Fruit fly (Drosophila melanogaster) whole organism, embryonic: ENCODE measurements around the gene CG43136.

ENCODE experiments used
- ATbp ChIP-seq: fragments of 200-800 bp; sonication (Bioruptor generic); optimal IDR thresholded peaks from 2 replicates; lab custom pipeline; 2017; ENCODE audit warnings: missing biosample characterization, mild to moderate bottlenecking, missing genetic modification characterization, missing genetic modification reagents
- Atf-2 ChIP-seq: fragments of 200-800 bp; sonication (Bioruptor generic); optimal IDR thresholded peaks from 2 replicates; lab custom pipeline; 2016; ENCODE audit warnings: missing biosample characterization, missing genetic modification characterization
- Atf6 ChIP-seq: fragments of 200-800 bp; sonication (Bioruptor generic); IDR thresholded peaks from 2 replicates; pipeline ENCODE4 v1.3.6; 2022; ENCODE audit warnings: missing biosample characterization, missing genetic modification characterization
- Bteb2 ChIP-seq: fragments of 200-800 bp; sonication (Bioruptor generic); optimal IDR thresholded peaks from 2 replicates; lab custom pipeline; 2016; ENCODE audit warnings: missing biosample characterization, missing genetic modification characterization
- C15 ChIP-seq: fragments of 200-800 bp; sonication (Bioruptor generic); IDR thresholded peaks from 3 replicates; pipeline ENCODE4 v1.3.6; 2022; ENCODE audit warnings: missing biosample characterization, missing genetic modification characterization
- CG10209 ChIP-seq: fragments of 200-800 bp; sonication (Bioruptor generic); optimal IDR thresholded peaks from 3 replicates; lab custom pipeline; 2017; ENCODE audit warnings: missing biosample characterization, mild to moderate bottlenecking, missing genetic modification characterization, missing genetic modification reagents
- CG11093 ChIP-seq: fragments of 200-800 bp; sonication (Bioruptor generic); IDR thresholded peaks from 3 replicates; pipeline ENCODE4 v1.3.6; 2022; ENCODE audit warnings: missing biosample characterization, missing genetic modification characterization
- CG11247 ChIP-seq: fragments of 200-800 bp; sonication (Bioruptor generic); IDR thresholded peaks from 2 replicates; pipeline ENCODE4 v1.3.6; 2022; ENCODE audit warnings: missing biosample characterization, missing genetic modification characterization
- CG11696 ChIP-seq: fragments of 200-800 bp; sonication (Bioruptor generic); IDR thresholded peaks from 2 replicates; pipeline ENCODE4 v1.3.6; 2022; ENCODE audit warnings: missing biosample characterization, missing genetic modification characterization
- CG14667 ChIP-seq: fragments of 200-800 bp; sonication (Bioruptor generic); IDR thresholded peaks from 2 replicates; pipeline ENCODE4 v1.3.6; 2022; ENCODE audit warnings: missing biosample characterization, missing genetic modification characterization
- CG2129 ChIP-seq: fragments of 200-800 bp; sonication (Bioruptor generic); IDR thresholded peaks from 2 replicates; pipeline ENCODE4 v1.3.6; 2022; ENCODE audit warnings: missing biosample characterization, missing genetic modification characterization; ENCODE audit not compliant: partially characterized antibody
- CG2875 ChIP-seq: fragments of 200-800 bp; sonication (Bioruptor generic); optimal IDR thresholded peaks from 2 replicates; lab custom pipeline; 2017; ENCODE audit warnings: missing biosample characterization, mild to moderate bottlenecking, missing genetic modification characterization, missing genetic modification reagents
- CG4424 ChIP-seq: fragments of 200-800 bp; sonication (Bioruptor generic); optimal IDR thresholded peaks from 3 replicates; lab custom pipeline; 2016; ENCODE audit warnings: missing biosample characterization, missing genetic modification characterization
- CG5245 ChIP-seq: fragments of 200-800 bp; sonication (Bioruptor generic); optimal IDR thresholded peaks from 3 replicates; lab custom pipeline; 2016; ENCODE audit warnings: missing biosample characterization, missing genetic modification characterization
- CG6791 ChIP-seq: fragments of 200-800 bp; sonication (Bioruptor generic); IDR thresholded peaks from 3 replicates; pipeline ENCODE4 v1.3.6; 2022; ENCODE audit warnings: missing biosample characterization, missing genetic modification characterization; ENCODE audit not compliant: partially characterized antibody
- CG6813 ChIP-seq: fragments of 200-800 bp; sonication (Bioruptor generic); optimal IDR thresholded peaks from 2 replicates; lab custom pipeline; 2017; ENCODE audit warnings: missing biosample characterization, missing genetic modification characterization, mild to moderate bottlenecking, moderate library complexity, missing genetic modification reagents
- CG8944 ChIP-seq: fragments of 200-800 bp; sonication (Bioruptor generic); optimal IDR thresholded peaks from 3 replicates; lab custom pipeline; 2016; ENCODE audit warnings: missing biosample characterization, missing genetic modification characterization
- Camta ChIP-seq: fragments of 200-800 bp; sonication (Bioruptor generic); optimal IDR thresholded peaks from 2 replicates; lab custom pipeline; 2016; ENCODE audit warnings: missing biosample characterization, missing genetic modification characterization
- CrebB ChIP-seq: fragments of 200-800 bp; sonication (Bioruptor generic); optimal IDR thresholded peaks from 3 replicates; lab custom pipeline; 2018; ENCODE audit warnings: missing biosample characterization, mild to moderate bottlenecking, missing genetic modification characterization
- D ChIP-seq, 2 experiments: fragments of 200-800 bp in 1 of 2; fragments of >200 bp in 1 of 2; sonication (Bioruptor generic) in 1 of 2; optimal IDR thresholded peaks; 2 replicates in 1 of 2; 3 replicates in 1 of 2; lab custom pipeline; 2017; ENCODE audit warnings: mild to moderate bottlenecking in 1 of 2, missing biosample characterization in 1 of 2, missing genetic modification characterization in 1 of 2, missing genetic modification reagents in 1 of 2
- Dad ChIP-seq: fragments of 200-800 bp; sonication (Bioruptor generic); optimal IDR thresholded peaks from 3 replicates; lab custom pipeline; 2016; ENCODE audit warnings: missing biosample characterization, missing genetic modification characterization
- Dek ChIP-seq: fragments of 200-800 bp; sonication (Bioruptor generic); optimal IDR thresholded peaks from 3 replicates; lab custom pipeline; 2019; ENCODE audit warnings: missing biosample characterization, mild to moderate bottlenecking, missing genetic modification characterization, moderate library complexity
- Dp ChIP-seq: fragments of 200-800 bp; sonication (Bioruptor generic); optimal IDR thresholded peaks from 2 replicates; lab custom pipeline; 2018; ENCODE audit warnings: missing biosample characterization, mild to moderate bottlenecking, missing genetic modification characterization, moderate library complexity
- Gug ChIP-seq: fragments of 200-800 bp; sonication (Bioruptor generic); IDR thresholded peaks from 4 replicates; pipeline ENCODE4 v1.3.6; 2022; ENCODE audit warnings: missing biosample characterization, missing genetic modification characterization
- H15 ChIP-seq: fragments of 200-800 bp; sonication (Bioruptor generic); IDR thresholded peaks from 3 replicates; pipeline ENCODE4 v1.3.6; 2022; ENCODE audit warnings: missing biosample characterization, missing genetic modification characterization
- Hr51 ChIP-seq, 2 experiments: fragments of 200-800 bp; sonication (Bioruptor generic); optimal IDR thresholded peaks; 2 replicates in 1 of 2; 3 replicates in 1 of 2; lab custom pipeline; 2016 to 2018; ENCODE audit warnings: missing biosample characterization in 2 of 2, missing genetic modification characterization in 2 of 2, mild to moderate bottlenecking in 1 of 2, moderate library complexity in 1 of 2
- Nf-YC ChIP-seq: fragments of 200-800 bp; optimal IDR thresholded peaks from 3 replicates; lab custom pipeline; 2019; ENCODE audit warnings: missing biosample characterization, mild to moderate bottlenecking, missing genetic modification characterization, moderate library complexity
- Scr ChIP-seq: fragments of 200-800 bp; sonication (Bioruptor generic); IDR thresholded peaks from 2 replicates; pipeline ENCODE4 v1.3.6; 2022; ENCODE audit warnings: missing biosample characterization, missing genetic modification characterization; ENCODE audit not compliant: partially characterized antibody
- Stat92E ChIP-seq, 3 experiments: fragments of >200 bp in 2 of 3; fragments of 200-800 bp in 1 of 3; sonication (Bioruptor generic) in 1 of 3; optimal IDR thresholded peaks; 2 replicates each; lab custom pipeline; 2017 to 2019; ENCODE audit warnings: missing biosample characterization in 3 of 3, missing genetic modification characterization in 3 of 3, mild to moderate bottlenecking in 1 of 3, moderate library complexity in 1 of 3
- bab2 ChIP-seq: fragments of 200-800 bp; sonication (Bioruptor generic); optimal IDR thresholded peaks from 2 replicates; lab custom pipeline; 2016; ENCODE audit warnings: missing biosample characterization, missing genetic modification characterization
- bsh ChIP-seq, 2 experiments: fragments of 200-800 bp; sonication (Bioruptor generic); optimal IDR thresholded peaks; 2 replicates each; lab custom pipeline; 2017 to 2018; ENCODE audit warnings: mild to moderate bottlenecking in 2 of 2, missing biosample characterization in 2 of 2, missing genetic modification characterization in 2 of 2, moderate library complexity in 1 of 2
- dmrt99B ChIP-seq: fragments of 200-800 bp; sonication (Bioruptor generic); optimal IDR thresholded peaks from 2 replicates; lab custom pipeline; 2018; ENCODE audit warnings: missing biosample characterization, mild to moderate bottlenecking, missing genetic modification characterization, moderate library complexity
- fu2 ChIP-seq: fragments of 200-800 bp; sonication (Bioruptor generic); optimal IDR thresholded peaks from 2 replicates; lab custom pipeline; 2016; ENCODE audit warnings: missing biosample characterization, missing genetic modification characterization
- grau ChIP-seq: fragments of 200-800 bp; optimal IDR thresholded peaks from 3 replicates; lab custom pipeline; 2019; ENCODE audit warnings: missing biosample characterization, mild to moderate bottlenecking, missing genetic modification characterization, moderate library complexity
- klu ChIP-seq: fragments of 200-800 bp; sonication (Bioruptor generic); IDR thresholded peaks from 2 replicates; pipeline ENCODE4 v1.3.6; 2022; ENCODE audit warnings: missing biosample characterization, missing genetic modification characterization
- luna ChIP-seq: fragments of 200-800 bp; sonication (Bioruptor generic); optimal IDR thresholded peaks from 2 replicates; lab custom pipeline; 2016; ENCODE audit warnings: missing biosample characterization, missing genetic modification characterization
- maf-S ChIP-seq: fragments of 200-800 bp; sonication (Bioruptor generic); optimal IDR thresholded peaks from 2 replicates; lab custom pipeline; 2016; ENCODE audit warnings: missing biosample characterization, missing genetic modification characterization
- psq ChIP-seq: fragments of 200-800 bp; sonication (Bioruptor generic); optimal IDR thresholded peaks from 2 replicates; lab custom pipeline; 2017; ENCODE audit warnings: missing biosample characterization, missing genetic modification characterization
- ro ChIP-seq: fragments of 200-800 bp; sonication (Bioruptor generic); IDR thresholded peaks from 2 replicates; pipeline ENCODE4 v1.3.6; 2022; ENCODE audit warnings: missing biosample characterization, missing genetic modification characterization
- sima ChIP-seq: fragments of 200-800 bp; sonication (Bioruptor generic); optimal IDR thresholded peaks from 2 replicates; lab custom pipeline; 2016; ENCODE audit warnings: missing biosample characterization, missing genetic modification characterization
- sisA ChIP-seq: fragments of 200-800 bp; sonication (Bioruptor generic); IDR thresholded peaks from 2 replicates; pipeline ENCODE4 v1.3.6; 2022; ENCODE audit warnings: missing biosample characterization, missing genetic modification characterization
- sna ChIP-seq: fragments of 200-800 bp; sonication (Bioruptor generic); IDR thresholded peaks from 2 replicates; pipeline ENCODE4 v1.3.6; 2022; ENCODE audit warnings: missing biosample characterization, missing genetic modification characterization; ENCODE audit not compliant: partially characterized antibody
- tap ChIP-seq: fragments of 200-800 bp; optimal IDR thresholded peaks from 3 replicates; lab custom pipeline; 2019; ENCODE audit warnings: missing biosample characterization, mild to moderate bottlenecking, missing genetic modification characterization, moderate library complexity
- tio ChIP-seq: fragments of 200-800 bp; sonication (Bioruptor generic); optimal IDR thresholded peaks from 2 replicates; lab custom pipeline; 2017; ENCODE audit warnings: missing biosample characterization, missing genetic modification characterization, inconsistent platforms
- tx ChIP-seq: fragments of 200-800 bp; sonication (Bioruptor generic); optimal IDR thresholded peaks from 2 replicates; lab custom pipeline; 2016; ENCODE audit warnings: missing biosample characterization, missing genetic modification characterization
- unc-4 ChIP-seq: fragments of 200-800 bp; sonication (Bioruptor generic); IDR thresholded peaks from 2 replicates; pipeline ENCODE4 v1.3.6; 2022; ENCODE audit warnings: missing biosample characterization, missing genetic modification characterization; ENCODE audit not compliant: partially characterized antibody
- unpg ChIP-seq: fragments of 200-800 bp; sonication (Bioruptor generic); optimal IDR thresholded peaks from 3 replicates; lab custom pipeline; 2018; ENCODE audit warnings: missing biosample characterization, mild to moderate bottlenecking, missing genetic modification characterization, moderate library complexity
- yki ChIP-seq: fragments of >200 bp; optimal IDR thresholded peaks from 3 replicates; lab custom pipeline; 2018

CG43136 gene

dm6 chrX:5899241-5900145 lies 45.9 kb downstream of the CG43136 start (continued):
- TF ChIP-seq Atf6 (GFP tag; lab: Robert Waterston, UW) (no peak), luna (GFP tag; lab: Kevin White, UChicago) (no peak), psq (GFP tag; lab: Kevin White, UChicago) (peak; percentile 75), dmrt99B (tag; lab: Kevin White, UChicago) (peak; percentile 15), ro (GFP tag; lab: Robert Waterston, UW) (no peak; the same call in 1 of the 2 replicates), Hr51 (GFP tag; optimal IDR thresholded peaks at IDR 0.05; lab: Kevin White, UChicago) (no peak), CG11696 (GFP tag; lab: Robert Waterston, UW) (no peak), CG6791 (no peak), sima (GFP tag; lab: Kevin White, UChicago) (no peak), unc-4 (GFP tag; lab: Robert Waterston, UW) (no peak), Dek (tag; lab: Kevin White, UChicago) (no peak), H15 (no peak), tio (GFP tag; lab: Kevin White, UChicago) (no peak), bab2 (no peak), CG11093 (GFP tag; lab: Robert Waterston, UW) (no peak; the same call in 2 of the 3 replicates), C15 (GFP tag; lab: Robert Waterston, UW) (no peak), Gug (GFP tag; lab: Robert Waterston, UW) (no peak), Bteb2 (GFP tag; lab: Kevin White, UChicago) (no peak), maf-S (GFP tag; lab: Kevin White, UChicago) (no peak), CG2129 (no peak), Atf-2 (GFP tag; lab: Kevin White, UChicago) (no peak), CG8944 (GFP tag; lab: Kevin White, UChicago) (no peak), klu (GFP tag; lab: Robert Waterston, UW) (no peak), CrebB (peak; percentile 23), sisA (GFP tag; lab: Robert Waterston, UW) (no peak), fu2 (GFP tag; lab: Kevin White, UChicago) (no peak), CG11247 (GFP tag; lab: Robert Waterston, UW) (no peak), grau (tag; lab: Kevin White, UChicago) (peak; percentile 2), tx (GFP tag; lab: Kevin White, UChicago) (no peak), CG5245 (GFP tag; lab: Kevin White, UChicago) (no peak), tap (tag; lab: Kevin White, UChicago) (no peak), Scr (GFP tag; lab: Robert Waterston, UW) (0 out of 2 replicates have a peak, but pooled peaks have one; percentile 13), ATbp (peak; percentile 32), CG14667 (GFP tag; lab: Robert Waterston, UW) (no peak), CG4424 (GFP tag; lab: Kevin White, UChicago) (no peak), Stat92E (GFP tag; optimal IDR thresholded peaks at IDR 0.05; lab: Kevin White, UChicago) (no peak), sna (GFP tag; lab: Robert Waterston, UW) (no peak), Nf-YC (tag; lab: Kevin White, UChicago) (peak; percentile 45), yki (lab: Kevin White, UChicago) (peak; percentile 0), D (optimal IDR thresholded peaks at IDR 0.05; lab: Kevin White, UChicago) (no peak), D (GFP tag; optimal IDR thresholded peaks at IDR 0.05; lab: Kevin White, UChicago) (no peak), Camta (GFP tag; lab: Kevin White, UChicago) (no peak), Dp (GFP tag; lab: Kevin White, UChicago) (no peak), bsh (GFP tag; optimal IDR thresholded peaks at IDR 0.05; lab: Kevin White, UChicago) (no peak), CG10209 (GFP tag; lab: Kevin White, UChicago) (no peak), unpg (GFP tag; lab: Kevin White, UChicago) (no peak), CG2875 (GFP tag; lab: Kevin White, UChicago) (peak; percentile 11), Dad (GFP tag; lab: Kevin White, UChicago) (no peak), CG6813 (GFP tag; lab: Kevin White, UChicago) (peak; percentile 55)
